Worm (Caenorhabditis elegans) whole organism, L1 larva: Measurements from ENCODE around the gene B0507.7.

Experiments used
- C16A3.4 ChIP-seq: fragments of 150-350 bp; optimal IDR thresholded peaks from 2 replicates; lab custom pipeline; 2014; ENCODE audit warnings: missing biosample characterization, missing genetic modification characterization
- C34B4.2 ChIP-seq: sonication (generic microtip); optimal IDR thresholded peaks from 2 replicates; lab custom pipeline; 2017; ENCODE audit warnings: mild to moderate bottlenecking, missing genetic modification characterization, missing compliant biosample characterization
- F16B12.6 ChIP-seq: fragments of 150-350 bp; optimal IDR thresholded peaks from 2 replicates; lab custom pipeline; 2014; ENCODE audit warnings: missing biosample characterization, missing genetic modification characterization
- blmp-1 ChIP-seq: fragments of 150-350 bp; optimal IDR thresholded peaks from 2 replicates; lab custom pipeline; 2014; ENCODE audit warnings: missing biosample characterization, missing genetic modification characterization
- ceh-8 ChIP-seq: fragments of 200-800 bp; sonication (Bioruptor generic); optimal IDR thresholded peaks from 2 replicates; lab custom pipeline; 2018; ENCODE audit warnings: mild to moderate bottlenecking, missing genetic modification characterization, moderate library complexity, missing compliant biosample characterization
- ceh-82 ChIP-seq, 3 experiments: fragments of 150-350 bp in 1 of 3; sonication (generic microtip) in 2 of 3; optimal IDR thresholded peaks; 2 replicates each; lab custom pipeline; 2014 to 2017; ENCODE audit warnings: missing biosample characterization in 3 of 3, missing genetic modification characterization in 3 of 3
- dpl-1 ChIP-seq, 3 experiments: fragments of 150-350 bp in 2 of 3; sonication (generic microtip) in 1 of 3; optimal IDR thresholded peaks; 2 replicates each; lab custom pipeline; 2014 to 2017; ENCODE audit warnings: missing biosample characterization in 3 of 3, missing genetic modification characterization in 3 of 3, missing genetic modification reagents in 3 of 3
- efl-1 ChIP-seq, 4 experiments: fragments of 150-350 bp; optimal IDR thresholded peaks in 3 of 4; peaks in 1 of 4; 1 replicate in 1 of 4; 2 replicates in 3 of 4; lab custom pipeline; 2014; ENCODE audit warnings: missing biosample characterization in 2 of 4, missing genetic modification characterization in 2 of 4, missing genetic modification reagents in 2 of 4
- efl-3 ChIP-seq: fragments of 200-800 bp; sonication (Bioruptor generic); optimal IDR thresholded peaks from 2 replicates; lab custom pipeline; 2018; ENCODE audit warnings: mild to moderate bottlenecking, missing genetic modification characterization, missing compliant biosample characterization
- egl-27 ChIP-seq, 2 experiments: fragments of 150-350 bp in 1 of 2; sonication (generic microtip); optimal IDR thresholded peaks; 3 replicates each; lab custom pipeline; 2017 to 2018; ENCODE audit warnings: missing biosample characterization in 2 of 2, missing genetic modification characterization in 2 of 2, missing genetic modification reagents in 2 of 2
- elt-2 ChIP-seq: sonication (generic microtip); optimal IDR thresholded peaks from 2 replicates; lab custom pipeline; 2016; ENCODE audit warnings: missing genetic modification characterization, mild to moderate bottlenecking, inconsistent platforms, missing compliant biosample characterization, missing genetic modification reagents
- ets-5 ChIP-seq: fragments of 200-800 bp; sonication (Bioruptor generic); IDR thresholded peaks from 2 replicates; pipeline ENCODE4 v1.3.6; 2022; ENCODE audit warnings: missing genetic modification characterization, missing compliant biosample characterization
- fkh-8 ChIP-seq: sonication (generic microtip); optimal IDR thresholded peaks from 2 replicates; lab custom pipeline; 2016; ENCODE audit warnings: mild to moderate bottlenecking, missing genetic modification characterization, missing compliant biosample characterization
- fos-1 ChIP-seq: fragments of 150-350 bp; optimal IDR thresholded peaks from 2 replicates; lab custom pipeline; 2014; ENCODE audit warnings: missing biosample characterization, missing genetic modification characterization
- irx-1 ChIP-seq: sonication (generic microtip); optimal IDR thresholded peaks from 2 replicates; lab custom pipeline; 2016; ENCODE audit warnings: missing genetic modification characterization, missing compliant biosample characterization
- jun-1 ChIP-seq: fragments of 150-350 bp; optimal IDR thresholded peaks from 2 replicates; lab custom pipeline; 2014; ENCODE audit warnings: missing biosample characterization, missing genetic modification reagents, missing genetic modification characterization
- lin-13 ChIP-seq: fragments of 150-350 bp; optimal IDR thresholded peaks from 2 replicates; lab custom pipeline; 2014; ENCODE audit warnings: missing biosample characterization, missing genetic modification reagents, missing genetic modification characterization
- lin-14 ChIP-seq: fragments of 200-800 bp; sonication (Bioruptor generic); optimal IDR thresholded peaks from 2 replicates; lab custom pipeline; 2018; ENCODE audit warnings: mild to moderate bottlenecking, missing genetic modification characterization, moderate library complexity, missing compliant biosample characterization
- lin-35 ChIP-seq, 2 experiments: fragments of 150-350 bp; optimal IDR thresholded peaks; 2 replicates each; lab custom pipeline; 2014; ENCODE audit warnings: missing biosample characterization in 2 of 2, missing genetic modification characterization in 2 of 2, missing genetic modification reagents in 2 of 2
- lsy-2 ChIP-seq, 2 experiments: fragments of 150-350 bp; optimal IDR thresholded peaks; 2 replicates each; lab custom pipeline; 2014; ENCODE audit warnings: missing biosample characterization in 2 of 2, missing genetic modification characterization in 2 of 2
- mdl-1 ChIP-seq, 2 experiments: fragments of 150-350 bp; optimal IDR thresholded peaks; 2 replicates each; lab custom pipeline; 2014 to 2017; ENCODE audit warnings: missing biosample characterization in 2 of 2, missing genetic modification characterization in 2 of 2, inconsistent platforms in 1 of 2
- nhr-11 ChIP-seq: fragments of 150-350 bp; optimal IDR thresholded peaks from 2 replicates; lab custom pipeline; 2014; ENCODE audit warnings: missing biosample characterization, missing genetic modification characterization
- nhr-12 ChIP-seq: sonication (generic microtip); optimal IDR thresholded peaks from 2 replicates; lab custom pipeline; 2017; ENCODE audit warnings: missing biosample characterization, missing genetic modification characterization
- nhr-19 ChIP-seq: fragments of 200-800 bp; sonication (Bioruptor generic); conservative IDR thresholded peaks from 2 replicates; pipeline ENCODE4 v1.3.6; 2022; ENCODE audit warnings: missing genetic modification characterization, missing compliant biosample characterization
- nhr-20 ChIP-seq: sonication (generic microtip); optimal IDR thresholded peaks from 2 replicates; lab custom pipeline; 2016; ENCODE audit warnings: mild to moderate bottlenecking, missing genetic modification characterization, missing compliant biosample characterization
- nhr-47 ChIP-seq: sonication (generic microtip); optimal IDR thresholded peaks from 2 replicates; lab custom pipeline; 2016; ENCODE audit warnings: mild to moderate bottlenecking, missing genetic modification characterization, moderate library complexity, missing compliant biosample characterization
- nhr-71 ChIP-seq: sonication (generic microtip); optimal IDR thresholded peaks from 2 replicates; lab custom pipeline; 2016; ENCODE audit warnings: mild to moderate bottlenecking, missing genetic modification characterization, moderate library complexity, missing compliant biosample characterization
- nhr-77 ChIP-seq: fragments of 150-350 bp; optimal IDR thresholded peaks from 2 replicates; lab custom pipeline; 2014; ENCODE audit warnings: missing biosample characterization, missing genetic modification characterization
- nhr-84 ChIP-seq: sonication (generic microtip); optimal IDR thresholded peaks from 2 replicates; lab custom pipeline; 2017; ENCODE audit warnings: missing biosample characterization, missing genetic modification characterization
- nhr-90 ChIP-seq: sonication (generic microtip); optimal IDR thresholded peaks from 2 replicates; lab custom pipeline; 2016; ENCODE audit warnings: mild to moderate bottlenecking, missing genetic modification characterization, missing compliant biosample characterization; ENCODE audit not compliant: poor library complexity
- pag-3 ChIP-seq: sonication (generic microtip); optimal IDR thresholded peaks from 2 replicates; lab custom pipeline; 2017; ENCODE audit warnings: missing genetic modification characterization, mild to moderate bottlenecking, missing compliant biosample characterization, antibody characterized with exemption, borderline replicate concordance; ENCODE audit not compliant: insufficient read depth
- skn-1 ChIP-seq: fragments of 150-350 bp; optimal IDR thresholded peaks from 2 replicates; lab custom pipeline; 2014; ENCODE audit warnings: missing biosample characterization, missing genetic modification characterization
- snpc-4 ChIP-seq: fragments of 150-350 bp; optimal IDR thresholded peaks from 2 replicates; lab custom pipeline; 2014; ENCODE audit warnings: missing biosample characterization, missing genetic modification characterization
- snu-23 ChIP-seq: sonication (generic microtip); optimal IDR thresholded peaks from 2 replicates; lab custom pipeline; 2016; ENCODE audit warnings: missing genetic modification characterization, missing compliant biosample characterization
- sptf-1 ChIP-seq: fragments of 150-350 bp; optimal IDR thresholded peaks from 2 replicates; lab custom pipeline; 2014; ENCODE audit warnings: missing biosample characterization, missing genetic modification characterization
- swsn-7 ChIP-seq: sonication (generic microtip); optimal IDR thresholded peaks from 2 replicates; lab custom pipeline; 2016; ENCODE audit warnings: missing genetic modification characterization, missing compliant biosample characterization
- tlp-1 ChIP-seq: fragments of 150-350 bp; optimal IDR thresholded peaks from 2 replicates; lab custom pipeline; 2014; ENCODE audit warnings: missing biosample characterization, missing genetic modification characterization
- unc-30 ChIP-seq: sonication (generic microtip); optimal IDR thresholded peaks from 2 replicates; lab custom pipeline; 2017; ENCODE audit warnings: missing biosample characterization, missing genetic modification characterization
- vab-15 ChIP-seq: sonication (generic microtip); optimal IDR thresholded peaks from 2 replicates; lab custom pipeline; 2017; ENCODE audit warnings: missing genotype, mild to moderate bottlenecking, missing genetic modification characterization, missing compliant biosample characterization
- xbp-1 ChIP-seq: sonication (generic microtip); optimal IDR thresholded peaks from 2 replicates; lab custom pipeline; 2016; ENCODE audit warnings: missing genetic modification characterization, missing compliant biosample characterization
- ztf-11 ChIP-seq, 2 experiments: sonication (generic microtip); optimal IDR thresholded peaks; 2 replicates each; lab custom pipeline; 2016 to 2017; ENCODE audit warnings: missing genetic modification characterization in 2 of 2, missing biosample characterization in 1 of 2, missing compliant biosample characterization in 1 of 2
- ztf-4 ChIP-seq: fragments of 150-350 bp; optimal IDR thresholded peaks from 2 replicates; lab custom pipeline; 2014; ENCODE audit warnings: missing biosample characterization, missing genetic modification characterization

The B0507.7 gene

DNA sequence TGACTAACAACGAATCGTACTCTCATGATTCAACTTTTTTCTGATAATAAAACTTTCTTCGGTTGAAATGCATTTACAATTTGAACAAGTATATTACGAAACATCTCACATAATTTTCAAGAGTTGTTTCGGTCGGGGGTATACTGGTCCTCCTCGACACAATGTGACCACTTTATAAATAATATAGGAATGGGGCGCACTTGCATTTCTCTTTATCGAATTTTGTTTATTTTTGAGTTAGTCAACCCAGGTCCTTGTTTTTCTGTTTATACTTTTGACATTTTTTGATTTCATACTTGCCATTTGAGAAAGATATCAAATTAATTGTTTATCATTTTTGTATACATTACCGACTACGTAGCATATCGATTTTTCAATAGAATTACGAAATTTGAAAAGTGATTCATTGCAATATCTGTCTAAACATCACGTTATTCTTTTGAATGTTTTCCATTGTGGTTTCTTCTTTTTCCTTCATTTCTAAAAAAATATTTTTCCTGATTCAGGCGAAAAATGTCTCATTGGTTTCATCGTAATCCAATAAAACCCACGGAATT, 15.4 kb upstream of the B0507.7 start, which contains the start of gene B0507.2:
TSS of gene B0507.2 (plus strand) at position 507 of the 557 bp plus-strand sequence.
- TF ChIP-seq C16A3.4 (tag; lab: Kevin White, UChicago): peak; percentile 5
- TF ChIP-seq efl-1 (optimal IDR thresholded peaks at IDR 0.05; lab: Kevin White, UChicago): peak in 1 of 2 experiments; percentile 7
- no peak for TF ChIP-seq efl-1 (GFP tag; optimal IDR thresholded peaks at IDR 0.05 in 1 of 2; lab: Kevin White, UChicago)
- no peak for TF ChIP-seq ztf-11 (tag; optimal IDR thresholded peaks at IDR 0.05; lab: Kevin White, UChicago)
- TF ChIP-seq snpc-4: no peak
- peak in 1 of 2 experiments; percentile 35 for TF ChIP-seq lsy-2 (tag; optimal IDR thresholded peaks at IDR 0.05; lab: Kevin White, UChicago)
- TF ChIP-seq efl-3 (GFP tag; lab: Kevin White, UChicago): no peak
- TF ChIP-seq lin-35 (GFP tag; optimal IDR thresholded peaks at IDR 0.05; lab: Kevin White, UChicago): peak; percentile 16 to 24
- TF ChIP-seq snu-23 (GFP tag; lab: Kevin White, UChicago): peak; percentile 1
- peak in 1 of 3 experiments; percentile 16 for TF ChIP-seq ceh-82 (tag; optimal IDR thresholded peaks at IDR 0.05; lab: Kevin White, UChicago)
- no peak for TF ChIP-seq nhr-84 (tag; lab: Kevin White, UChicago)
- TF ChIP-seq irx-1 (tag; lab: Kevin White, UChicago): peak; percentile 49
- peak; percentile 6 for TF ChIP-seq elt-2 (tag; lab: Kevin White, UChicago)
- TF ChIP-seq lin-13: no peak
- no peak for TF ChIP-seq ets-5 (GFP tag; lab: Robert Waterston, UW)
- TF ChIP-seq lin-14: peak; percentile 68
- TF ChIP-seq C34B4.2: no peak
- no peak for TF ChIP-seq nhr-90 (tag; lab: Kevin White, UChicago)
- peak; percentile 43 for TF ChIP-seq skn-1 (tag; lab: Kevin White, UChicago)
- peak; percentile 1 for TF ChIP-seq nhr-71 (tag; lab: Kevin White, UChicago)
- TF ChIP-seq dpl-1 (GFP tag; optimal IDR thresholded peaks at IDR 0.05; lab: Kevin White, UChicago): peak in 1 of 3 experiments; percentile 38
- TF ChIP-seq sptf-1: no peak

DNA sequence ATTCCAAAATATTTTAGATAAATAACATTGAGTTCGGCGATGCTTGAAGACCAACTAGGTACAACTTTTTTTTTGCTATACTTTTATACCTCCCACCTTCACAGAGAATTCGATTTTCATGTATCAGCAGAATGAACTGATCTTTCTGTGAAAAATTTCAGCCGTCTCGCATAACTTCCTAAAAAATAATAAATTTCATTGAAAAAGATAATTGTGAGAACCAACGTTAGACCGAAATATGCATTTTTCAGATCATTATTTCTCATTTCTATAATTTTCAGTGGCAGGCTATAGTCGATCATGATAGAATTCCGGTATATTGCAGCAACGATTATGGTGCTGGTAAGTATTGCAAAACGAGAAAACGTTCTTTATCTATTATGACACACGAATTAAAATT, 13.1 kb upstream of the B0507.7 start, which contains the start of gene srx-115:
TSS of gene srx-115 (plus strand) at position 301 of the 400 bp plus-strand sequence.
- TF ChIP-seq swsn-7 (no peak), mdl-1 (tag; optimal IDR thresholded peaks at IDR 0.05; lab: Kevin White, UChicago) (no peak), ztf-4 (no peak), sptf-1 (no peak), unc-30 (tag; lab: Kevin White, UChicago) (no peak), skn-1 (tag; lab: Kevin White, UChicago) (no peak), fkh-8 (tag; lab: Kevin White, UChicago) (no peak)

DNA sequence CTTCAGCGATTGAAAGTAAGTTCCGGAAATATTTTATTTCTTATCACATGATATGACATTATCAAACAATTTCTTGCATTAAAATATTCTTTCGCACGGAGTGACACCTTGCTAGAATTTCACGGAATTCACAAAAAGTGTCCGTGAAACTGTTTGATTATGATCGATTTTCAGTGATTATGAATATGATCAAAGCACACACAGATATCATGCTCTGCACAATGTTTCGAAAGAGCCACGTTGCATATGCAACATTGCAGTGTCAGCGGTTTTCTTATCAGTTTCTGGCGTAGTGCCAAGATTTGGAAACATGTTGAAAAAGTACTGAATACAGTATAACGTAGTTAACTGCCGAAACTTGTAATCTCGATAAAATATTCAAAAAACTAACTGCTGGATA, 10.6 kb upstream of the B0507.7 start:
- TF ChIP-seq lin-13: no peak
- no peak for TF ChIP-seq fos-1 (tag; lab: Kevin White, UChicago)
- TF ChIP-seq F16B12.6 (tag; lab: Kevin White, UChicago): no peak
- no peak for TF ChIP-seq vab-15 (tag; lab: Kevin White, UChicago)
- no peak for TF ChIP-seq snpc-4
- TF ChIP-seq nhr-47 (tag; lab: Kevin White, UChicago): no peak
- TF ChIP-seq jun-1 (tag; lab: Kevin White, UChicago): peak; percentile 32
- TF ChIP-seq nhr-19 (GFP tag; lab: Robert Waterston, UW): no peak
- peak; percentile 44 for TF ChIP-seq nhr-20 (tag; lab: Kevin White, UChicago)
- no peak for TF ChIP-seq xbp-1 (tag; lab: Kevin White, UChicago)
- no peak for TF ChIP-seq nhr-77 (tag; lab: Kevin White, UChicago)
- no peak for TF ChIP-seq pag-3
- TF ChIP-seq nhr-11: no peak
- no peak for TF ChIP-seq egl-27 (tag; optimal IDR thresholded peaks at IDR 0.05; lab: Kevin White, UChicago)
- TF ChIP-seq fkh-8 (tag; lab: Kevin White, UChicago): no peak
- TF ChIP-seq C34B4.2: no peak
- TF ChIP-seq tlp-1 (tag; lab: Kevin White, UChicago): peak; percentile 15
- no peak for TF ChIP-seq ceh-8
- no peak for TF ChIP-seq skn-1 (tag; lab: Kevin White, UChicago)
- peak in 1 of 2 experiments; percentile 42 for TF ChIP-seq lin-35 (GFP tag; optimal IDR thresholded peaks at IDR 0.05; lab: Kevin White, UChicago)
- peak in 1 of 2 experiments; percentile 4 for TF ChIP-seq mdl-1 (tag; optimal IDR thresholded peaks at IDR 0.05; lab: Kevin White, UChicago)
- peak; percentile 99 for TF ChIP-seq elt-2 (tag; lab: Kevin White, UChicago)
- no peak for TF ChIP-seq ceh-82 (tag; optimal IDR thresholded peaks at IDR 0.05; lab: Kevin White, UChicago)
- peak; percentile 39 for TF ChIP-seq nhr-71 (tag; lab: Kevin White, UChicago)
- TF ChIP-seq snu-23 (GFP tag; lab: Kevin White, UChicago): no peak
- TF ChIP-seq nhr-12 (tag; lab: Kevin White, UChicago): no peak
- TF ChIP-seq blmp-1 (tag; lab: Kevin White, UChicago): no peak
